Fruit fly (Drosophila melanogaster) whole organism, embryonic: ENCODE results near the gene Tusp.

ENCODE experiments used
- Abd-B ChIP-seq: fragments of 200-800 bp; sonication (Bioruptor generic); optimal IDR thresholded peaks from 2 replicates; lab custom pipeline; 2018; ENCODE audit warnings: missing biosample characterization, mild to moderate bottlenecking, missing genetic modification characterization, moderate library complexity
- Blimp-1 ChIP-seq: fragments of 200-800 bp; sonication (Bioruptor generic); optimal IDR thresholded peaks from 3 replicates; lab custom pipeline; 2018; ENCODE audit warnings: missing biosample characterization, missing genetic modification characterization, mild to moderate bottlenecking, moderate library complexity, missing genetic modification reagents
- C15 ChIP-seq: fragments of 200-800 bp; sonication (Bioruptor generic); IDR thresholded peaks from 3 replicates; pipeline ENCODE4 v1.3.6; 2022; ENCODE audit warnings: missing biosample characterization, missing genetic modification characterization
- CG1024 ChIP-seq: fragments of 200-800 bp; sonication (Bioruptor generic); IDR thresholded peaks from 2 replicates; pipeline ENCODE4 v1.3.6; 2022; ENCODE audit warnings: missing biosample characterization, missing genetic modification characterization
- CG11456 ChIP-seq: fragments of 200-800 bp; sonication (Bioruptor generic); IDR thresholded peaks from 3 replicates; pipeline ENCODE4 v1.3.6; 2022; ENCODE audit warnings: missing biosample characterization, missing genetic modification characterization
- CG11723 ChIP-seq: fragments of 200-800 bp; sonication (Bioruptor generic); optimal IDR thresholded peaks from 2 replicates; lab custom pipeline; 2017; ENCODE audit warnings: missing biosample characterization, mild to moderate bottlenecking, missing genetic modification characterization
- CG13894 ChIP-seq: fragments of 200-800 bp; sonication (Bioruptor generic); optimal IDR thresholded peaks from 3 replicates; lab custom pipeline; 2018; ENCODE audit warnings: missing biosample characterization, mild to moderate bottlenecking, missing genetic modification characterization, moderate library complexity
- CG15601 ChIP-seq: fragments of 200-800 bp; sonication (Bioruptor generic); optimal IDR thresholded peaks from 3 replicates; lab custom pipeline; 2019; ENCODE audit warnings: missing biosample characterization, mild to moderate bottlenecking, missing genetic modification characterization, moderate library complexity
- CG16813 ChIP-seq: fragments of 200-800 bp; sonication (Bioruptor generic); IDR thresholded peaks from 3 replicates; pipeline ENCODE4 v1.3.6; 2022; ENCODE audit warnings: missing biosample characterization, missing genetic modification characterization; ENCODE audit not compliant: partially characterized antibody
- CG17568 ChIP-seq: fragments of 200-800 bp; sonication (Bioruptor generic); optimal IDR thresholded peaks from 2 replicates; lab custom pipeline; 2018; ENCODE audit warnings: missing biosample characterization, mild to moderate bottlenecking, missing genetic modification characterization, moderate library complexity
- CG17612 ChIP-seq: fragments of 200-800 bp; sonication (Bioruptor generic); IDR thresholded peaks from 2 replicates; pipeline ENCODE4 v1.3.6; 2022; ENCODE audit warnings: missing biosample characterization, missing genetic modification characterization
- CG17912 ChIP-seq: fragments of 200-800 bp; sonication (Bioruptor generic); optimal IDR thresholded peaks from 2 replicates; lab custom pipeline; 2018; ENCODE audit warnings: missing biosample characterization, mild to moderate bottlenecking, missing genetic modification characterization
- CG2202 ChIP-seq: fragments of 200-800 bp; sonication (Bioruptor generic); optimal IDR thresholded peaks from 2 replicates; lab custom pipeline; 2018; ENCODE audit warnings: missing biosample characterization, mild to moderate bottlenecking, missing genetic modification characterization
- CG30020 ChIP-seq: fragments of 200-800 bp; optimal IDR thresholded peaks from 2 replicates; lab custom pipeline; 2019; ENCODE audit warnings: missing biosample characterization, mild to moderate bottlenecking, missing genetic modification characterization, moderate library complexity
- CG31388 ChIP-seq: fragments of 200-800 bp; sonication (Bioruptor generic); optimal IDR thresholded peaks from 2 replicates; lab custom pipeline; 2016; ENCODE audit warnings: missing biosample characterization, missing genetic modification characterization
- CG6654 ChIP-seq: fragments of 200-800 bp; sonication (Bioruptor generic); optimal IDR thresholded peaks from 2 replicates; lab custom pipeline; 2017; ENCODE audit warnings: missing biosample characterization, mild to moderate bottlenecking, missing genetic modification characterization
- CG7271 ChIP-seq: fragments of 200-800 bp; sonication (Bioruptor generic); optimal IDR thresholded peaks from 2 replicates; lab custom pipeline; 2018; ENCODE audit warnings: missing biosample characterization, mild to moderate bottlenecking, missing genetic modification characterization, moderate library complexity
- CG7987 ChIP-seq: fragments of 200-800 bp; sonication (Bioruptor generic); optimal IDR thresholded peaks from 2 replicates; lab custom pipeline; 2018; ENCODE audit warnings: missing biosample characterization, mild to moderate bottlenecking, missing genetic modification characterization, moderate library complexity
- CG8765 ChIP-seq: fragments of 200-800 bp; sonication (Bioruptor generic); IDR thresholded peaks from 2 replicates; pipeline ENCODE4 v1.3.6; 2022; ENCODE audit warnings: missing biosample characterization, missing genetic modification characterization
- CG9215 ChIP-seq: fragments of 200-800 bp; sonication (Bioruptor generic); IDR thresholded peaks from 2 replicates; pipeline ENCODE4 v1.3.6; 2022; ENCODE audit warnings: missing biosample characterization, missing genetic modification characterization
- H2.0 ChIP-seq: fragments of 200-800 bp; sonication (Bioruptor generic); IDR thresholded peaks from 2 replicates; pipeline ENCODE4 v1.3.6; 2022; ENCODE audit warnings: missing biosample characterization, missing genetic modification characterization
- Hr51 ChIP-seq, 2 experiments: fragments of 200-800 bp; sonication (Bioruptor generic); optimal IDR thresholded peaks; 2 replicates in 1 of 2; 3 replicates in 1 of 2; lab custom pipeline; 2016 to 2018; ENCODE audit warnings: missing biosample characterization in 2 of 2, missing genetic modification characterization in 2 of 2, mild to moderate bottlenecking in 1 of 2, moderate library complexity in 1 of 2
- NC2α ChIP-seq: fragments of 200-800 bp; sonication (Bioruptor generic); optimal IDR thresholded peaks from 2 replicates; lab custom pipeline; 2016; ENCODE audit warnings: missing biosample characterization, missing genetic modification characterization
- Oli ChIP-seq: fragments of 200-800 bp; sonication (Bioruptor generic); optimal IDR thresholded peaks from 2 replicates; lab custom pipeline; 2018; ENCODE audit warnings: missing biosample characterization, mild to moderate bottlenecking, missing genetic modification characterization, moderate library complexity
- Opbp ChIP-seq: fragments of 200-800 bp; sonication (Bioruptor generic); IDR thresholded peaks from 3 replicates; pipeline ENCODE4 v1.3.6; 2022; ENCODE audit warnings: missing biosample characterization, missing genetic modification characterization; ENCODE audit not compliant: partially characterized antibody
- Pdp1 ChIP-seq, 2 experiments: fragments of 200-800 bp; sonication (Bioruptor generic); optimal IDR thresholded peaks; 3 replicates each; lab custom pipeline; 2016; ENCODE audit warnings: missing biosample characterization in 2 of 2, missing genetic modification characterization in 2 of 2, mild to moderate bottlenecking in 1 of 2, moderate library complexity in 1 of 2
- Rx ChIP-seq: fragments of 200-800 bp; sonication (Bioruptor generic); IDR thresholded peaks from 2 replicates; pipeline ENCODE4 v1.3.6; 2022; ENCODE audit warnings: missing biosample characterization, missing genetic modification characterization
- amos ChIP-seq: fragments of 200-800 bp; sonication (Bioruptor generic); IDR thresholded peaks from 2 replicates; pipeline ENCODE4 v1.3.6; 2022; ENCODE audit warnings: missing biosample characterization, missing genetic modification characterization; ENCODE audit not compliant: partially characterized antibody
- ato ChIP-seq: fragments of 200-800 bp; sonication (Bioruptor generic); IDR thresholded peaks from 2 replicates; pipeline ENCODE4 v1.3.6; 2022; ENCODE audit warnings: missing biosample characterization, missing genetic modification characterization; ENCODE audit not compliant: partially characterized antibody
- bab2 ChIP-seq: fragments of 200-800 bp; sonication (Bioruptor generic); optimal IDR thresholded peaks from 2 replicates; lab custom pipeline; 2016; ENCODE audit warnings: missing biosample characterization, missing genetic modification characterization
- chif ChIP-seq, 2 experiments: fragments of 200-800 bp; sonication (Bioruptor generic); optimal IDR thresholded peaks; 3 replicates each; lab custom pipeline; 2016; ENCODE audit warnings: missing biosample characterization in 2 of 2, missing genetic modification characterization in 2 of 2
- dmrt11E ChIP-seq: fragments of 200-800 bp; sonication (Bioruptor generic); optimal IDR thresholded peaks from 3 replicates; lab custom pipeline; 2018; ENCODE audit warnings: missing biosample characterization, mild to moderate bottlenecking, missing genetic modification characterization, moderate library complexity
- fd102C ChIP-seq: fragments of 200-800 bp; sonication (Bioruptor generic); optimal IDR thresholded peaks from 2 replicates; lab custom pipeline; 2018; ENCODE audit warnings: missing biosample characterization, mild to moderate bottlenecking, missing genetic modification characterization, moderate library complexity
- gro ChIP-seq: fragments of 200-800 bp; sonication (Bioruptor generic); optimal IDR thresholded peaks from 2 replicates; lab custom pipeline; 2016; ENCODE audit warnings: missing biosample characterization, missing genetic modification characterization
- her ChIP-seq: fragments of 200-800 bp; sonication (Bioruptor generic); optimal IDR thresholded peaks from 2 replicates; lab custom pipeline; 2016; ENCODE audit warnings: missing biosample characterization, missing genetic modification characterization
- insv ChIP-seq, 2 experiments: fragments of 200-800 bp; sonication (Bioruptor generic); optimal IDR thresholded peaks; 3 replicates each; lab custom pipeline; 2016 to 2018; ENCODE audit warnings: missing biosample characterization in 2 of 2, missing genetic modification characterization in 2 of 2
- lbe ChIP-seq: fragments of 200-800 bp; sonication (Bioruptor generic); optimal IDR thresholded peaks from 2 replicates; lab custom pipeline; 2016; ENCODE audit warnings: missing biosample characterization, mild to moderate bottlenecking, missing genetic modification characterization
- lmd ChIP-seq: fragments of 200-800 bp; sonication (Bioruptor generic); IDR thresholded peaks from 2 replicates; pipeline ENCODE4 v1.3.6; 2022; ENCODE audit warnings: missing biosample characterization, missing genetic modification characterization
- maf-S ChIP-seq: fragments of 200-800 bp; sonication (Bioruptor generic); optimal IDR thresholded peaks from 2 replicates; lab custom pipeline; 2016; ENCODE audit warnings: missing biosample characterization, missing genetic modification characterization
- scrt ChIP-seq: fragments of 200-800 bp; sonication (Bioruptor generic); optimal IDR thresholded peaks from 2 replicates; lab custom pipeline; 2018; ENCODE audit warnings: missing biosample characterization, mild to moderate bottlenecking, missing genetic modification characterization, moderate library complexity
- slou ChIP-seq: fragments of 200-800 bp; sonication (Bioruptor generic); optimal IDR thresholded peaks from 3 replicates; lab custom pipeline; 2016; ENCODE audit warnings: missing biosample characterization, missing genetic modification characterization
- slp2 ChIP-seq: fragments of 200-800 bp; sonication (Bioruptor generic); optimal IDR thresholded peaks from 2 replicates; lab custom pipeline; 2016; ENCODE audit warnings: missing biosample characterization, missing genetic modification characterization
- sr ChIP-seq: fragments of 200-800 bp; sonication (Bioruptor generic); IDR thresholded peaks from 3 replicates; pipeline ENCODE4 v1.3.6; 2022; ENCODE audit warnings: missing biosample characterization, missing genetic modification characterization
- tap ChIP-seq: fragments of 200-800 bp; optimal IDR thresholded peaks from 3 replicates; lab custom pipeline; 2019; ENCODE audit warnings: missing biosample characterization, mild to moderate bottlenecking, missing genetic modification characterization, moderate library complexity
- tgo ChIP-seq: fragments of 200-800 bp; sonication (Bioruptor generic); IDR thresholded peaks from 3 replicates; pipeline ENCODE4 v1.3.6; 2022; ENCODE audit warnings: missing biosample characterization, missing genetic modification characterization
- tx ChIP-seq: fragments of 200-800 bp; sonication (Bioruptor generic); optimal IDR thresholded peaks from 2 replicates; lab custom pipeline; 2016; ENCODE audit warnings: missing biosample characterization, missing genetic modification characterization
- usp ChIP-seq: fragments of >200 bp; optimal IDR thresholded peaks from 2 replicates; lab custom pipeline; 2017; ENCODE audit warnings: missing biosample characterization, missing genetic modification characterization
- vfl ChIP-seq: fragments of 200-800 bp; sonication (Bioruptor generic); optimal IDR thresholded peaks from 2 replicates; lab custom pipeline; 2016; ENCODE audit warnings: missing biosample characterization, missing genetic modification characterization
- yki ChIP-seq: fragments of >200 bp; optimal IDR thresholded peaks from 3 replicates; lab custom pipeline; 2018

Gene Tusp

dm6 chr3R:27607218-27607929 is at the start of gene Tusp, which contains the start of gene dsd (continued):
- TF ChIP-seq insv (GFP tag; optimal IDR thresholded peaks at IDR 0.05; lab: Kevin White, UChicago) (peak in 1 of 2 experiments; percentile 26), Blimp-1 (GFP tag; lab: Kevin White, UChicago) (peak; percentile 61), CG7987 (peak; percentile 73), CG17568 (GFP tag; lab: Kevin White, UChicago) (peak; percentile 0), CG11723 (GFP tag; lab: Kevin White, UChicago) (peak; percentile 59), CG7271 (tag; lab: Kevin White, UChicago) (no peak), CG8765 (GFP tag; lab: Robert Waterston, UW) (peak; percentile 42), CG13894 (peak; percentile 13), amos (GFP tag; lab: Robert Waterston, UW) (peak; percentile 63), gro (GFP tag; lab: Kevin White, UChicago) (peak; percentile 65), tap (tag; lab: Kevin White, UChicago) (no peak), Opbp (GFP tag; lab: Robert Waterston, UW) (peak; percentile 57), lmd (peak; percentile 72), CG30020 (tag; lab: Kevin White, UChicago) (peak; percentile 58), yki (lab: Kevin White, UChicago) (no peak), scrt (peak; percentile 7), bab2 (GFP tag; lab: Kevin White, UChicago) (peak; percentile 69), CG2202 (no peak), slou (peak; percentile 60), fd102C (no peak), usp (GFP tag; lab: Kevin White, UChicago) (no peak), tx (peak; percentile 66), Hr51 (GFP tag; optimal IDR thresholded peaks at IDR 0.05; lab: Kevin White, UChicago) (peak; percentile 54 to 77), ato (GFP tag; lab: Robert Waterston, UW) (no peak; the same call in 1 of the 2 replicates), H2.0 (GFP tag; lab: Robert Waterston, UW) (peak; percentile 78), CG15601 (tag; lab: Kevin White, UChicago) (peak; percentile 61), C15 (no peak), chif (GFP tag; optimal IDR thresholded peaks at IDR 0.05; lab: Kevin White, UChicago) (peak; percentile 49 to 69), Oli (tag; lab: Kevin White, UChicago) (peak; percentile 64), lbe (peak; percentile 26), CG17612 (GFP tag; lab: Robert Waterston, UW) (0 out of 2 replicates have a peak, but pooled peaks have one; percentile 17), CG16813 (GFP tag; lab: Robert Waterston, UW) (peak; percentile 59), tgo (GFP tag; lab: Robert Waterston, UW) (peak; percentile 64; the same call in 2 of the 3 replicates), dmrt11E (tag; lab: Kevin White, UChicago) (peak; percentile 65), Pdp1 (GFP tag; optimal IDR thresholded peaks at IDR 0.05; lab: Kevin White, UChicago) (peak; percentile 58 to 77), her (GFP tag; lab: Kevin White, UChicago) (peak; percentile 56), slp2 (peak; percentile 35), Abd-B (GFP tag; lab: Kevin White, UChicago) (peak; percentile 65), CG11456 (peak; percentile 87), CG31388 (peak; percentile 39), CG17912 (GFP tag; lab: Kevin White, UChicago) (peak; percentile 11), NC2α (GFP tag; lab: Kevin White, UChicago) (no peak), maf-S (GFP tag; lab: Kevin White, UChicago) (peak; percentile 69), Rx (GFP tag; lab: Robert Waterston, UW) (peak; percentile 68), CG9215 (GFP tag; lab: Robert Waterston, UW) (peak; percentile 71), CG6654 (GFP tag; lab: Kevin White, UChicago) (peak; percentile 10), sr (GFP tag; lab: Robert Waterston, UW) (no peak), CG1024 (peak; percentile 72; the same call in 1 of the 2 replicates), vfl (GFP tag; lab: Kevin White, UChicago) (peak; percentile 66)
